Worm (Caenorhabditis elegans): ENCODE results near the gene C05E11.7.

ce11 chrX:4626891-4627290 lies 41.4 kb upstream of the C05E11.7 start:
- no peak for TF ChIP-seq unc-39 (tag; optimal IDR thresholded peaks at IDR 0.05)
- TF ChIP-seq nhr-28 (tag; optimal IDR thresholded peaks at IDR 0.05), result no peak
- no peak for TF ChIP-seq unc-62 (GFP tag; optimal IDR thresholded peaks at IDR 0.05)
- TF ChIP-seq cnd-1 (tag; optimal IDR thresholded peaks at IDR 0.05), result no peak
- TF ChIP-seq sptf-1 (tag; optimal IDR thresholded peaks at IDR 0.05), result no peak
- TF ChIP-seq elt-3 (tag; optimal IDR thresholded peaks at IDR 0.05), result no peak
- TF ChIP-seq ceh-39 (tag; optimal IDR thresholded peaks at IDR 0.05), result no peak
- TF ChIP-seq ham-2 (GFP tag; optimal IDR thresholded peaks at IDR 0.05), result no peak
- no peak for TF ChIP-seq lsy-2 (tag; optimal IDR thresholded peaks at IDR 0.05)
- TF ChIP-seq drap-1 (GFP tag; optimal IDR thresholded peaks at IDR 0.05), result no peak
- TF ChIP-seq bed-3 (GFP tag; optimal IDR thresholded peaks at IDR 0.05), result no peak
- TF ChIP-seq elt-1 (tag; optimal IDR thresholded peaks at IDR 0.05; ENCODE audit: borderline replicate concordance, insufficient read depth), result no peak
- no peak for TF ChIP-seq lin-13 (tag; optimal IDR thresholded peaks at IDR 0.05)
